Worm (Caenorhabditis elegans): ENCODE data around the gene cdr-3.

DNA sequence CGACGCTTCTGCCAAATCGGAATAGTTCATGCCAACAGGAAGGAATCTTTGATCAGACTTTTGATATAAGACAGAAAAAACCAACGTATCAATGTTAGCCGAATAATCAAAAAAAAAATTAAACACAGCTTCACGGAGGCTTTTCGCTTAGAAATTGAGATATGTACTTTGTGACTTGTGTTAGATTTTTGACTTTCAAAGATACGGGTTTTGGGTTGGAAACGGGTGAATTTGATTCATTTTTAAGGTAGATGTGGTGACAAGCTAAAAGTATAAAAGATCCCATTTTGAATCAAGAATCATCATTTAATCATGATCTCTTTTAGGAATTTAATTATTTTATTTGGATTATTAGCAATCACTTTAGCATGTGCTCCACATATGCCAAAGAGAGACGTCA lies 14.8 kb downstream of the cdr-3 start, which contains the start of gene K01D12.8:
- TF ChIP-seq nfya-1 (tag; optimal IDR thresholded peaks at IDR 0.05; ENCODE audit: insufficient read depth): no peak
- TF ChIP-seq pha-4 (tag; optimal IDR thresholded peaks at IDR 0.05): no peak
- no peak for TF ChIP-seq nhr-12 (tag; optimal IDR thresholded peaks at IDR 0.05)

Measured in whole organism, L3 larva.